Worm (Caenorhabditis elegans): Measurements from ENCODE around the gene W07G4.8.

Gene W07G4.8

DNA sequence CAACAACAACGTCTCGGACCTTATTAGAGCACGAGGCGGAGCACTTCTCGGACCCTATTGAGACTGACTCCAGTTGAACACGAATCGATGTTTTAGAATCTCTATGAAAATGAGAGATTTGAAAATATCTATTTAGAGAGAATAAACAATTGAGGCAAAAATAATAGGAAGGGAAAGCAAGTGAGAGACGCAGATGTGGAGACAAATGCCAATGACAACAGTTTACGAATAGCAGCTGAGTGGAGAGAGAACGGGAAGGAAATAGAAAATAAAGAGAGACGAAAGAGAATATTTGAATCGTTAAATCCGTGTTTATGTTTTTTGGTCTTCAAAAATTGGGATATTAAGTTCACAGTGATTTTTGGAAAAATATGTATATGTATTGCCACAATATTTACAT lies 39.5 kb downstream of the W07G4.8 start:
- TF ChIP-seq snpc-1.3 (tag; optimal IDR thresholded peaks at IDR 0.05; ENCODE audit: insufficient read depth) (no peak), attf-5 (GFP tag; optimal IDR thresholded peaks at IDR 0.05) (no peak), ztf-18 (tag; optimal IDR thresholded peaks at IDR 0.05) (no peak), nhr-80 (tag; optimal IDR thresholded peaks at IDR 0.05) (peak; percentile 13), bed-2 (GFP tag; IDR thresholded peaks at IDR 0.05) (no peak), hmg-1.2 (GFP tag; IDR thresholded peaks at IDR 0.05) (peak; percentile 54; the same call in 1 of the 2 replicates), F52B5.7 (tag; optimal IDR thresholded peaks at IDR 0.05) (no peak), chd-7 (tag; optimal IDR thresholded peaks at IDR 0.05) (no peak), pbrm-1 (GFP tag; IDR thresholded peaks at IDR 0.05) (no peak)

DNA sequence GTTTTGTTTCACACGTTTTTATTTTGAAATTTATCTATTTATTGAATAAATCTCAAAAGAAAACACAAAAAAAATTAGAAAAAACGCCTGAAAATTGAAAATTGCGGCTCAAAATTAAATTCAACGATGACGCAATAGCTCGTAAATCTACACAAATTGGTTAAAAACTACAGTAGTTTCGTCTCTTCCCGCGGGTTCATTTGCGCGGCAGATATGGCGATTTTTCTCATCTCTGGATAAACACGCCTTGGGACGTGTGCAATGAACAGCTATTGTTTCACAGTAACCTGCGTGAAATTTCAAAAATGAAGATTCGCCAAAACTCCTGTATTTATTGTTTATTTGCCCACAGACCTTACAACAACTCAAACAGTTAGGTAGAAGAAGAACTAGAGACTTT lies 40.1 kb downstream of the W07G4.8 start:
- TF ChIP-seq madf-6 (GFP tag; IDR thresholded peaks at IDR 0.05) = peak; percentile 82
- no peak for TF ChIP-seq B0336.3 (GFP tag; IDR thresholded peaks at IDR 0.05)
- no peak for TF ChIP-seq pha-4 (tag; optimal IDR thresholded peaks at IDR 0.05)
- TF ChIP-seq lsl-1 (GFP tag; optimal IDR thresholded peaks at IDR 0.05) = peak; percentile 73
- peak; percentile 47; the same call in 1 of the 2 replicates for TF ChIP-seq F33H1.4 (GFP tag; IDR thresholded peaks at IDR 0.05)
- TF ChIP-seq nhr-90 (tag; optimal IDR thresholded peaks at IDR 0.05) = no peak
- TF ChIP-seq snpc-4 (GFP tag; optimal IDR thresholded peaks at IDR 0.05) = no peak
- no peak for TF ChIP-seq snpc-4 (tag; optimal IDR thresholded peaks at IDR 0.05)
- TF ChIP-seq D2030.7 (GFP tag; IDR thresholded peaks at IDR 0.05) = 0 out of 2 replicates have a peak, but pooled peaks have one; percentile 26
- TF ChIP-seq F49E8.2 (tag; optimal IDR thresholded peaks at IDR 0.05; ENCODE audit: insufficient read depth) = no peak
- no peak for TF ChIP-seq atf-7 (tag; optimal IDR thresholded peaks at IDR 0.05)
- peak; percentile 56 for TF ChIP-seq madf-8 (GFP tag; conservative IDR thresholded peaks at IDR 0.05)
- TF ChIP-seq pbrm-1 (GFP tag; IDR thresholded peaks at IDR 0.05) = no peak
- peak; percentile 59 for TF ChIP-seq xnd-1 (tag; optimal IDR thresholded peaks at IDR 0.05)
- TF ChIP-seq efl-1 (GFP tag; optimal IDR thresholded peaks at IDR 0.05) = peak; percentile 24
- no peak for TF ChIP-seq hsf-1 (GFP tag; IDR thresholded peaks at IDR 0.05)

DNA sequence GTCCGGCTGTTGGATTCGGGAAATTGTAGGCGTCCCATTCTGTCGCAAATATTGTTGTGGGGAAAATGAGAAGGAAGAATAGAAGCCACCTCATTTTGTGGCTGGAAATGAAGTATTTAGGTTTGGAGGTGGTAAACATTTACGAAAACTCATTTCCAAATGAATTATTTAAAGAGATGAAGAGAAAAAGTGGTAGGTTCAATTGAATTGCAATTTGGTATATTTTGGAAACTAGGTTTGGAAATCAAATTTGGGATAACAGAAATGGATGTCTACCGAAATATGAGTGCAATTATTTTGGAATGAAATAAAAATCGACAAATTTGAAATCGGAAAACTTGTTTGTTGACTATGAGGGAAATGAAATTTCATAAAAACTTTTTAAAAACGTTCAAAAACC lies 40.5 kb downstream of the W07G4.8 start, which contains the start of gene F15B9.10:
Gene F15B9.10 (minus strand): TSS at position 101 of the 400 bp plus-strand sequence.
- TF ChIP-seq T07F8.4 (tag; optimal IDR thresholded peaks at IDR 0.05) (no peak), mel-28 (tag; optimal IDR thresholded peaks at IDR 0.05; ENCODE audit: borderline replicate concordance) (no peak), Y79H2A.3 (GFP tag; conservative IDR thresholded peaks at IDR 0.05) (no peak), K12H6.12 (tag; optimal IDR thresholded peaks at IDR 0.05) (no peak), attf-6 (GFP tag; IDR thresholded peaks at IDR 0.05) (no peak), let-526 (GFP tag; IDR thresholded peaks at IDR 0.05) (no peak), madf-8 (GFP tag; conservative IDR thresholded peaks at IDR 0.05) (no peak), snpc-4 (GFP tag; optimal IDR thresholded peaks at IDR 0.05) (no peak), snpc-4 (tag; optimal IDR thresholded peaks at IDR 0.05) (no peak), lin-26 (GFP tag; IDR thresholded peaks at IDR 0.05) (no peak), rec-8 (tag; optimal IDR thresholded peaks at IDR 0.05) (no peak), F23B12.7 (tag; optimal IDR thresholded peaks at IDR 0.05; ENCODE audit: insufficient read depth) (no peak), nhr-179 (tag; optimal IDR thresholded peaks at IDR 0.05) (no peak), ekl-4 (GFP tag; IDR thresholded peaks at IDR 0.05) (no peak), dox-1 (GFP tag; IDR thresholded peaks at IDR 0.05) (no peak), ceh-40 (GFP tag; IDR thresholded peaks at IDR 0.05) (no peak), tlf-1 (GFP tag; optimal IDR thresholded peaks at IDR 0.05) (no peak), attf-3 (GFP tag; conservative IDR thresholded peaks at IDR 0.05) (no peak), rpc-1 (optimal IDR thresholded peaks at IDR 0.05) (no peak), rpc-1 (tag; optimal IDR thresholded peaks at IDR 0.05) (no peak), B0261.1 (tag; optimal IDR thresholded peaks at IDR 0.05) (no peak)

Measured in whole organism, young adult.